Fruit fly (Drosophila melanogaster) whole organism, adult: Measurements from ENCODE around the gene akirin.

Experiments used
- Crg-1 ChIP-seq: fragments of 200-800 bp; sonication (Bioruptor generic); optimal IDR thresholded peaks from 2 replicates; lab custom pipeline; 2016; ENCODE audit warnings: missing biosample characterization, missing genetic modification characterization
- Hr96 ChIP-seq: fragments of 200-800 bp; sonication (Bioruptor generic); optimal IDR thresholded peaks from 2 replicates; lab custom pipeline; 2016; ENCODE audit warnings: missing biosample characterization, missing genetic modification characterization
- kay ChIP-seq: fragments of 200-800 bp; sonication (Bioruptor generic); peaks from one replicate; lab custom pipeline; 2016; ENCODE audit warnings: missing biosample characterization, missing genetic modification characterization, borderline replicate concordance
- pad ChIP-seq: fragments of 200-800 bp; sonication (Bioruptor generic); optimal IDR thresholded peaks from 3 replicates; lab custom pipeline; 2017; ENCODE audit warnings: missing biosample characterization, missing genetic modification characterization, mild to moderate bottlenecking, moderate library complexity, missing genetic modification reagents

dm6 chr3L:7360324-7360852, 9.3 kb upstream of the akirin start, which contains the start of gene Sec63:
- TF ChIP-seq pad (peak; percentile 42), Hr96 (GFP tag; lab: Kevin White, UChicago) (peak; percentile 46), kay (GFP tag; lab: Kevin White, UChicago) (no peak), Crg-1 (GFP tag; lab: Kevin White, UChicago) (no peak)
